Worm (Caenorhabditis elegans) whole organism, midembryonic: ENCODE results near the gene T22B7.22.

Experiments used
- T22C8.4 ChIP-seq: fragments of 200-800 bp; sonication (Bioruptor generic); IDR thresholded peaks from 2 replicates; pipeline ENCODE4 v1.3.6; 2022; ENCODE audit warnings: missing genetic modification characterization, missing compliant biosample characterization
- flt-1 ChIP-seq: fragments of 200-800 bp; sonication (Bioruptor generic); IDR thresholded peaks from 2 replicates; pipeline ENCODE4 v1.3.6; 2022; ENCODE audit warnings: missing genetic modification characterization, missing compliant biosample characterization
- ref-1 ChIP-seq: fragments of 200-800 bp; sonication (Bioruptor generic); conservative IDR thresholded peaks from 2 replicates; pipeline ENCODE4 v1.3.6; 2022; ENCODE audit warnings: missing genetic modification reagents, missing genetic modification characterization, missing compliant biosample characterization
- ztf-23 ChIP-seq: fragments of 200-800 bp; sonication (Bioruptor generic); IDR thresholded peaks from 2 replicates; pipeline ENCODE4 v1.3.6; 2022; ENCODE audit warnings: missing genetic modification reagents, missing genetic modification characterization, missing compliant biosample characterization
- ztf-29 ChIP-seq: fragments of 200-800 bp; sonication (Bioruptor generic); IDR thresholded peaks from 2 replicates; pipeline ENCODE4 v1.3.6; 2022; ENCODE audit warnings: missing genetic modification reagents, missing genetic modification characterization, missing compliant biosample characterization

- TF ChIP-seq T22C8.4 (no peak), ztf-29 (no peak), ref-1 (GFP tag; lab: Robert Waterston, UW) (no peak), ztf-23 (GFP tag; lab: Robert Waterston, UW) (no peak), flt-1 (GFP tag; lab: Robert Waterston, UW) (no peak)
These were observed 14.2 kb upstream of the T22B7.22 start for ce11 chrX:5645606-5646005.
